Worm (Caenorhabditis elegans) whole organism, mixed stage, embryonic: ENCODE results near the gene Y51H4A.5.

Source experiments
- blmp-1 ChIP-seq: fragments of 150-350 bp; optimal IDR thresholded peaks from 2 replicates; lab custom pipeline; 2014; ENCODE audit warnings: missing biosample characterization, missing genetic modification characterization
- elt-1 ChIP-seq: sonication (generic microtip); optimal IDR thresholded peaks from 2 replicates; lab custom pipeline; 2017; ENCODE audit warnings: missing genetic modification characterization, mild to moderate bottlenecking, missing compliant biosample characterization, antibody characterized with exemption, moderate library complexity, borderline replicate concordance; ENCODE audit not compliant: insufficient read depth
- hlh-1 ChIP-seq: fragments of 150-350 bp; optimal IDR thresholded peaks from 2 replicates; lab custom pipeline; 2014; ENCODE audit warnings: missing biosample characterization, missing genetic modification reagents, missing genetic modification characterization
- lsy-2 ChIP-seq: fragments of 150-350 bp; optimal IDR thresholded peaks from 2 replicates; lab custom pipeline; 2014; ENCODE audit warnings: missing biosample characterization, missing genetic modification characterization
- mep-1 ChIP-seq: fragments of 150-350 bp; optimal IDR thresholded peaks from 2 replicates; lab custom pipeline; 2017; ENCODE audit warnings: missing biosample characterization, missing genetic modification reagents, missing genetic modification characterization, inconsistent platforms
- nhr-12 ChIP-seq: fragments of 150-350 bp; optimal IDR thresholded peaks from 2 replicates; lab custom pipeline; 2014; ENCODE audit warnings: missing biosample characterization, missing genetic modification characterization
- nhr-76 ChIP-seq: sonication (generic microtip); optimal IDR thresholded peaks from 2 replicates; lab custom pipeline; 2017; ENCODE audit warnings: missing biosample characterization, missing genetic modification characterization
- pha-4 ChIP-seq: fragments of 150-350 bp; optimal IDR thresholded peaks from 2 replicates; lab custom pipeline; 2018; ENCODE audit warnings: missing biosample characterization, missing genetic modification reagents, missing genetic modification characterization
- snpc-4 ChIP-seq: fragments of 150-350 bp; optimal IDR thresholded peaks from 2 replicates; lab custom pipeline; 2014; ENCODE audit warnings: missing biosample characterization, missing genetic modification characterization
- ztf-11 ChIP-seq: fragments of 150-350 bp; optimal IDR thresholded peaks from 2 replicates; lab custom pipeline; 2014; ENCODE audit warnings: missing biosample characterization, missing genetic modification characterization

- no peak for TF ChIP-seq mep-1 (tag; lab: Kevin White, UChicago)
- TF ChIP-seq ztf-11 (tag; lab: Kevin White, UChicago) = no peak
- peak; percentile 16 for TF ChIP-seq pha-4 (tag; lab: Kevin White, UChicago)
- TF ChIP-seq nhr-12 (tag; lab: Kevin White, UChicago) = no peak
- no peak for TF ChIP-seq lsy-2 (tag; lab: Kevin White, UChicago)
- TF ChIP-seq snpc-4 (tag; lab: Kevin White, UChicago) = no peak
- TF ChIP-seq blmp-1 = no peak
- no peak for TF ChIP-seq hlh-1
- TF ChIP-seq elt-1 (tag; lab: Kevin White, UChicago) = no peak
- no peak for TF ChIP-seq nhr-76
Measured at ce11 chrIV:16501855-16502254, 24.1 kb downstream of the Y51H4A.5 start.
